Fruit fly (Drosophila melanogaster): ENCODE results near the gene zfh1.

The zfh1 gene

dm6 chr3R:30781661-30782120 lies 16.0 kb downstream of the zfh1 start (continued):
- TF ChIP-seq CG1233 (GFP tag; optimal IDR thresholded peaks at IDR 0.05) (peak; percentile 92), CG16815 (GFP tag; optimal IDR thresholded peaks at IDR 0.05) (peak; percentile 95), Mad (GFP tag; optimal IDR thresholded peaks at IDR 0.05) (peak; percentile 91), fd102C (GFP tag; optimal IDR thresholded peaks at IDR 0.05) (peak; percentile 85), CG9727 (GFP tag; optimal IDR thresholded peaks at IDR 0.05) (peak; percentile 96), unpg (GFP tag; optimal IDR thresholded peaks at IDR 0.05) (peak; percentile 96), Med (GFP tag) (peak; percentile 99), CG3726 (GFP tag; IDR thresholded peaks at IDR 0.05) (peak; percentile 89), CG13624 (GFP tag; optimal IDR thresholded peaks at IDR 0.05) (peak; percentile 95), CG11398 (GFP tag; optimal IDR thresholded peaks at IDR 0.05) (peak; percentile 92), CG43689 (GFP tag; IDR thresholded peaks at IDR 0.05) (peak; percentile 83), CTCF (GFP tag; optimal IDR thresholded peaks at IDR 0.05) (peak; percentile 34), E2f2 (GFP tag; IDR thresholded peaks at IDR 0.05) (peak; percentile 77), Chrac-16 (GFP tag; optimal IDR thresholded peaks at IDR 0.05) (peak; percentile 97), CG17568 (GFP tag; optimal IDR thresholded peaks at IDR 0.05) (peak; percentile 77), CG17802 (tag; optimal IDR thresholded peaks at IDR 0.05) (peak; percentile 74), CG12769 (tag; optimal IDR thresholded peaks at IDR 0.05) (peak; percentile 92), Trl (optimal IDR thresholded peaks at IDR 0.05) (peak in 1 of 2 experiments; percentile 6), Trl (GFP tag; optimal IDR thresholded peaks at IDR 0.05) (peak; percentile 93), Lhr (GFP tag; optimal IDR thresholded peaks at IDR 0.05) (peak; percentile 66), CG12659 (GFP tag; optimal IDR thresholded peaks at IDR 0.05) (peak; percentile 90), Sox100B (GFP tag; optimal IDR thresholded peaks at IDR 0.05) (peak; percentile 85), esg (GFP tag; conservative IDR thresholded peaks at IDR 0.05) (peak; percentile 76), mam (GFP tag; optimal IDR thresholded peaks at IDR 0.05) (peak; percentile 94), nerfin-1 (tag; optimal IDR thresholded peaks at IDR 0.05) (peak; percentile 85), CG8765 (GFP tag; IDR thresholded peaks at IDR 0.05) (peak; percentile 97), hb (GFP tag; IDR thresholded peaks at IDR 0.05; ENCODE audit: partially characterized antibody) (no peak), CG14965 (GFP tag; optimal IDR thresholded peaks at IDR 0.05; ENCODE audit: borderline replicate concordance) (peak; percentile 71), CG18262 (tag; optimal IDR thresholded peaks at IDR 0.05) (peak; percentile 94), Bdp1 (GFP tag; optimal IDR thresholded peaks at IDR 0.05) (peak; percentile 83), B-H2 (GFP tag; optimal IDR thresholded peaks at IDR 0.05) (peak; percentile 78), Lpt (GFP tag; optimal IDR thresholded peaks at IDR 0.05) (no peak), CG6854 (GFP tag; optimal IDR thresholded peaks at IDR 0.05) (peak; percentile 70), CG15479 (GFP tag; optimal IDR thresholded peaks at IDR 0.05) (peak; percentile 86), kay (GFP tag; optimal IDR thresholded peaks at IDR 0.05) (peak; percentile 88), CG7786 (GFP tag; optimal IDR thresholded peaks at IDR 0.05) (peak; percentile 97), MBD-R2 (GFP tag; IDR thresholded peaks at IDR 0.05) (peak; percentile 88; the same call in 1 of the 2 replicates), dysf (GFP tag; IDR thresholded peaks at IDR 0.05) (peak; percentile 96), NfI (GFP tag; optimal IDR thresholded peaks at IDR 0.05) (peak; percentile 89), slbo (GFP tag; IDR thresholded peaks at IDR 0.05) (peak; percentile 97), Optix (GFP tag; IDR thresholded peaks at IDR 0.05) (peak; percentile 70; the same call in 2 of the 3 replicates), Hr51 (GFP tag; optimal IDR thresholded peaks at IDR 0.05) (peak; percentile 87 to 93), nerfin-2 (GFP tag; IDR thresholded peaks at IDR 0.05; ENCODE audit: partially characterized antibody) (no peak), h (optimal IDR thresholded peaks at IDR 0.05) (no peak), CG18599 (GFP tag; optimal IDR thresholded peaks at IDR 0.05) (peak; percentile 95), CG1792 (GFP tag; optimal IDR thresholded peaks at IDR 0.05) (peak; percentile 91), CG8290 (GFP tag; optimal IDR thresholded peaks at IDR 0.05) (peak; percentile 92), CG8290 (tag; optimal IDR thresholded peaks at IDR 0.05) (peak; percentile 77 to 96), Poxn (GFP tag; IDR thresholded peaks at IDR 0.05) (peak; percentile 80), zen2 (GFP tag; IDR thresholded peaks at IDR 0.05; ENCODE audit: partially characterized antibody) (no peak), CG1603 (tag; optimal IDR thresholded peaks at IDR 0.05) (peak; percentile 96)
